Worm (Caenorhabditis elegans) whole organism, L4/young adult: Measurements from ENCODE around the gene cmd-1.

ENCODE experiments used
- W03F9.2 ChIP-seq: fragments of 150-350 bp; optimal IDR thresholded peaks from 2 replicates; lab custom pipeline; 2014; ENCODE audit warnings: missing biosample characterization, missing genetic modification characterization
- dao-5 ChIP-seq: sonication (generic microtip); optimal IDR thresholded peaks from 2 replicates; lab custom pipeline; 2016; ENCODE audit warnings: missing genotype, missing genetic modification characterization, moderate library complexity, missing compliant biosample characterization
- him-1 ChIP-seq: sonication (generic microtip); optimal IDR thresholded peaks from 2 replicates; lab custom pipeline; 2016; ENCODE audit warnings: missing genotype, missing genetic modification reagents, missing genetic modification characterization, missing compliant biosample characterization

The cmd-1 gene

ce11 chrV:1152736-1153135, 3.3 kb upstream of the cmd-1 start:
- TF ChIP-seq dao-5 (tag; lab: Kevin White, UChicago) (no peak), him-1 (tag; lab: Kevin White, UChicago) (no peak), W03F9.2 (no peak)

- no peak for TF ChIP-seq him-1 (tag; lab: Kevin White, UChicago)
These were observed 2.7 kb upstream of the cmd-1 start for ce11 chrV:1153387-1153786.

ce11 chrV:1153925-1154324, 2.1 kb upstream of the cmd-1 start:
- TF ChIP-seq W03F9.2 (no peak), dao-5 (tag; lab: Kevin White, UChicago) (no peak), him-1 (tag; lab: Kevin White, UChicago) (peak; percentile 54)

- TF ChIP-seq dao-5 (tag; lab: Kevin White, UChicago) (no peak), W03F9.2 (no peak), him-1 (tag; lab: Kevin White, UChicago) (no peak)
These were observed 1.4 kb upstream of the cmd-1 start for ce11 chrV:1154472-1155278.

ce11 chrV:1156431-1156830, 360 bp downstream of the cmd-1 start:
- TF ChIP-seq him-1 (tag; lab: Kevin White, UChicago) (no peak), dao-5 (tag; lab: Kevin White, UChicago) (no peak), W03F9.2 (no peak)

ce11 chrV:1157443-1157842, 1.4 kb downstream of the cmd-1 start:
- TF ChIP-seq W03F9.2 (no peak), dao-5 (tag; lab: Kevin White, UChicago) (no peak), him-1 (tag; lab: Kevin White, UChicago) (no peak)

- TF ChIP-seq him-1 (tag; lab: Kevin White, UChicago) (peak; percentile 66), dao-5 (tag; lab: Kevin White, UChicago) (no peak)
These were observed 2.2 kb downstream of the cmd-1 start for ce11 chrV:1158247-1158646.

- TF ChIP-seq W03F9.2: no peak
- TF ChIP-seq him-1 (tag; lab: Kevin White, UChicago): no peak
- TF ChIP-seq dao-5 (tag; lab: Kevin White, UChicago): no peak
These were observed 4.6 kb downstream of the cmd-1 start for ce11 chrV:1160716-1161115.

ce11 chrV:1164196-1164691, 8.2 kb downstream of the cmd-1 start, which contains the start of gene T21H3.5:
T21H3.5 (minus strand) TSS chrV:1164293.
- TF ChIP-seq W03F9.2: no peak
- TF ChIP-seq him-1 (tag; lab: Kevin White, UChicago): no peak
- no peak for TF ChIP-seq dao-5 (tag; lab: Kevin White, UChicago)

- no peak for TF ChIP-seq W03F9.2
- TF ChIP-seq him-1 (tag; lab: Kevin White, UChicago): no peak
- TF ChIP-seq dao-5 (tag; lab: Kevin White, UChicago): no peak
These were observed 9.2 kb downstream of the cmd-1 start, which contains the start of gene ptr-16 for ce11 chrV:1165090-1165761. ptr-16 (plus strand) TSS chrV:1165711.

- TF ChIP-seq W03F9.2 (no peak), dao-5 (tag; lab: Kevin White, UChicago) (no peak), him-1 (tag; lab: Kevin White, UChicago) (no peak)
These were observed 14.5 kb downstream of the cmd-1 start for ce11 chrV:1170591-1170990.

ce11 chrV:1176277-1176839, 20.3 kb downstream of the cmd-1 start, which contains the start of gene T21H3.1:
T21H3.1 (plus strand) TSS chrV:1176724.
- TF ChIP-seq dao-5 (tag; lab: Kevin White, UChicago) (no peak), him-1 (tag; lab: Kevin White, UChicago) (no peak), W03F9.2 (no peak)

ce11 chrV:1179279-1179678, 23.2 kb downstream of the cmd-1 start, which contains the start of gene F25A2.1:
F25A2.1 (plus strand) TSS chrV:1179579.
- no peak for TF ChIP-seq W03F9.2
- no peak for TF ChIP-seq dao-5 (tag; lab: Kevin White, UChicago)
- no peak for TF ChIP-seq him-1 (tag; lab: Kevin White, UChicago)

- no peak for TF ChIP-seq him-1 (tag; lab: Kevin White, UChicago)
- TF ChIP-seq W03F9.2: peak; percentile 77
These were observed 39.9 kb downstream of the cmd-1 start, which contains the start of the genes wrb-1 and Y50D4A.4 for ce11 chrV:1195995-1196394. wrb-1 (plus strand) TSS chrV:1196072. Y50D4A.4 (minus strand) TSS chrV:1196127.
